Worm (Caenorhabditis elegans) whole organism, late embryonic: Measurements from ENCODE around the gene CD4.8.

Experiments used
- K09A11.1 ChIP-seq: sonication (generic microtip); optimal IDR thresholded peaks from 2 replicates; lab custom pipeline; 2017; ENCODE audit warnings: antibody characterized with exemption, mild to moderate bottlenecking, missing genetic modification characterization, missing compliant biosample characterization; ENCODE audit not compliant: insufficient read depth
- ceh-24 ChIP-seq: sonication (generic microtip); optimal IDR thresholded peaks from 2 replicates; lab custom pipeline; 2016; ENCODE audit warnings: mild to moderate bottlenecking, missing genetic modification characterization, missing compliant biosample characterization
- zip-5 ChIP-seq: sonication (generic microtip); optimal IDR thresholded peaks from 2 replicates; lab custom pipeline; 2016; ENCODE audit warnings: missing genetic modification characterization, missing compliant biosample characterization

ce11 chrV:5592323-5592722 lies 8.8 kb downstream of the CD4.8 start, which contains the start of gene vps-37:
- TF ChIP-seq zip-5 (peak; percentile 3), ceh-24 (tag; lab: Kevin White, UChicago) (no peak), K09A11.1 (tag; lab: Kevin White, UChicago) (no peak)
